Worm (Caenorhabditis elegans): Measurements from ENCODE around the gene K01A6.5.

ce11 chrIV:11772119-11772518 lies 29.6 kb downstream of the K01A6.5 start:
- TF ChIP-seq med-1 (GFP tag; optimal IDR thresholded peaks at IDR 0.05; ENCODE audit: insufficient read depth) (no peak), flt-1 (GFP tag; IDR thresholded peaks at IDR 0.05) (no peak)

Measured in whole organism, midembryonic.